Worm (Caenorhabditis elegans): Measurements from ENCODE around the gene F35E8.6.

- no peak for TF ChIP-seq dao-5 (tag; optimal IDR thresholded peaks at IDR 0.05)
- no peak for TF ChIP-seq him-1 (tag; optimal IDR thresholded peaks at IDR 0.05)
- TF ChIP-seq W03F9.2 (tag; optimal IDR thresholded peaks at IDR 0.05), result no peak
These were observed 4.0 kb downstream of the F35E8.6 start, which contains the start of gene gst-38 for ce11 chrV:15915919-15916318.

Measured in whole organism, L4/young adult.